Worm (Caenorhabditis elegans) whole organism, early embryonic: Measurements from ENCODE around the gene gst-11.

ENCODE experiments used
- aly-1 ChIP-seq: sonication (generic microtip); optimal IDR thresholded peaks from 2 replicates; lab custom pipeline; 2016; ENCODE audit warnings: missing genetic modification characterization, missing compliant biosample characterization
- ama-1 ChIP-seq: fragments of 150-350 bp; optimal IDR thresholded peaks from 2 replicates; lab custom pipeline; 2014
- ceh-13 ChIP-seq: fragments of 200-800 bp; sonication (Bioruptor generic); optimal IDR thresholded peaks from 2 replicates; lab custom pipeline; 2018; ENCODE audit warnings: mild to moderate bottlenecking, missing genetic modification characterization, missing compliant biosample characterization
- flt-1 ChIP-seq: fragments of 200-800 bp; sonication (Bioruptor generic); IDR thresholded peaks from 2 replicates; pipeline ENCODE4 v1.3.6; 2022; ENCODE audit warnings: missing genetic modification characterization, missing compliant biosample characterization
- hmg-4 ChIP-seq: fragments of 200-800 bp; sonication (Bioruptor generic); optimal IDR thresholded peaks from 2 replicates; lab custom pipeline; 2018; ENCODE audit warnings: mild to moderate bottlenecking, missing genetic modification characterization, missing compliant biosample characterization
- hnd-1 ChIP-seq: sonication (generic microtip); optimal IDR thresholded peaks from 2 replicates; lab custom pipeline; 2016; ENCODE audit warnings: missing genetic modification characterization, missing compliant biosample characterization
- pes-1 ChIP-seq: fragments of 200-800 bp; sonication (Bioruptor generic); IDR thresholded peaks from 2 replicates; pipeline ENCODE4 v1.3.6; 2022; ENCODE audit warnings: missing genetic modification reagents, missing genetic modification characterization, missing compliant biosample characterization
- sea-1 ChIP-seq: fragments of 200-800 bp; sonication (Bioruptor generic); conservative IDR thresholded peaks from 2 replicates; pipeline ENCODE4 v1.3.6; 2022; ENCODE audit warnings: missing genetic modification characterization, missing compliant biosample characterization
- tbx-11 ChIP-seq: fragments of 200-800 bp; sonication (Bioruptor generic); IDR thresholded peaks from 2 replicates; pipeline ENCODE4 v1.3.6; 2022; ENCODE audit warnings: missing genetic modification characterization, missing compliant biosample characterization
- tbx-37 ChIP-seq: fragments of 200-800 bp; sonication (Bioruptor generic); conservative IDR thresholded peaks from 2 replicates; pipeline ENCODE4 v1.3.6; 2022; ENCODE audit warnings: missing genetic modification reagents, missing genetic modification characterization, missing compliant biosample characterization
- tra-4 ChIP-seq: sonication (generic microtip); optimal IDR thresholded peaks from 2 replicates; lab custom pipeline; 2017; ENCODE audit warnings: missing genetic modification characterization, missing compliant biosample characterization

DNA sequence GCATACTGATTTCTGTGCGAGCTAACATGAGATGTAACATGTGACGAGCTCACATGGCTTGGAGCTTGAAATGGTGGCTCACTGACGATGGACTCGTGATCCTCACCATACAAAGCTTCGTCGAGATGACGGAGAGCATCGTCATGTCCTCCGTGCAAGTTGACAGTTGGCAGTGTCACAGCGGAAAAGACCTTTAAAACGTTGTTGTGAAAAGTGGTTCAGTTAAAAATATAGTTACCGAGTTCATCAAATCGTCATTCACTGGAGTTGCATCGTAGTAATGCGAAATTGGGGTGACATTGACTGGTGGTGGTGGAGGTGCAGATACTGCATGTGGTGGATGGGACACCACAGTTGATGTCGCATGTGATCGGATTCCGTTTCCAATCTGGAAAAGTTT is 23.1 kb downstream of the gst-11 start:
- no peak for TF ChIP-seq flt-1 (GFP tag; lab: Robert Waterston, UW)
- TF ChIP-seq pes-1 (GFP tag; lab: Robert Waterston, UW): no peak
- TF ChIP-seq ama-1: no peak
- no peak for TF ChIP-seq tra-4 (tag; lab: Kevin White, UChicago)
- no peak for TF ChIP-seq aly-1
- no peak for TF ChIP-seq tbx-37 (GFP tag; lab: Robert Waterston, UW)
- TF ChIP-seq ceh-13: no peak
- no peak for TF ChIP-seq hmg-4 (GFP tag; lab: Kevin White, UChicago)
- TF ChIP-seq tbx-11 (GFP tag; lab: Robert Waterston, UW): no peak
- TF ChIP-seq sea-1: no peak
- no peak for TF ChIP-seq hnd-1
